Fruit fly (Drosophila melanogaster) whole organism, embryonic: ENCODE results near the gene Rab9.

Experiments used
- Atf6 ChIP-seq: fragments of 200-800 bp; sonication (Bioruptor generic); IDR thresholded peaks from 2 replicates; pipeline ENCODE4 v1.3.6; 2022; ENCODE audit warnings: missing biosample characterization, missing genetic modification characterization
- CG10209 ChIP-seq: fragments of 200-800 bp; sonication (Bioruptor generic); optimal IDR thresholded peaks from 3 replicates; lab custom pipeline; 2017; ENCODE audit warnings: missing biosample characterization, mild to moderate bottlenecking, missing genetic modification characterization, missing genetic modification reagents
- CG10267 ChIP-seq: fragments of 200-800 bp; sonication (Bioruptor generic); optimal IDR thresholded peaks from 2 replicates; lab custom pipeline; 2018; ENCODE audit warnings: missing biosample characterization, mild to moderate bottlenecking, missing genetic modification characterization, moderate library complexity
- CG11504 ChIP-seq: fragments of 200-800 bp; sonication (Bioruptor generic); optimal IDR thresholded peaks from 3 replicates; lab custom pipeline; 2019; ENCODE audit warnings: missing biosample characterization, mild to moderate bottlenecking, missing genetic modification characterization, moderate library complexity
- CG12299 ChIP-seq: fragments of 200-800 bp; sonication (Bioruptor generic); optimal IDR thresholded peaks from 2 replicates; lab custom pipeline; 2018; ENCODE audit warnings: missing biosample characterization, mild to moderate bottlenecking, missing genetic modification characterization
- CG12744 ChIP-seq: fragments of 200-800 bp; sonication (Bioruptor generic); optimal IDR thresholded peaks from 2 replicates; lab custom pipeline; 2016; ENCODE audit warnings: missing biosample characterization, missing genetic modification characterization
- CG13775 ChIP-seq: fragments of 200-800 bp; sonication (Bioruptor generic); optimal IDR thresholded peaks from 3 replicates; lab custom pipeline; 2017; ENCODE audit warnings: missing biosample characterization, mild to moderate bottlenecking, missing genetic modification characterization
- CG13894 ChIP-seq: fragments of 200-800 bp; sonication (Bioruptor generic); optimal IDR thresholded peaks from 3 replicates; lab custom pipeline; 2018; ENCODE audit warnings: missing biosample characterization, mild to moderate bottlenecking, missing genetic modification characterization, moderate library complexity
- CG16813 ChIP-seq: fragments of 200-800 bp; sonication (Bioruptor generic); IDR thresholded peaks from 3 replicates; pipeline ENCODE4 v1.3.6; 2022; ENCODE audit warnings: missing biosample characterization, missing genetic modification characterization; ENCODE audit not compliant: partially characterized antibody
- CG16815 ChIP-seq: fragments of 200-800 bp; sonication (Bioruptor generic); optimal IDR thresholded peaks from 3 replicates; lab custom pipeline; 2017; ENCODE audit warnings: missing biosample characterization, mild to moderate bottlenecking, missing genetic modification characterization
- CG1832 ChIP-seq: fragments of 200-800 bp; sonication (Bioruptor generic); optimal IDR thresholded peaks from 2 replicates; lab custom pipeline; 2017; ENCODE audit warnings: missing biosample characterization, mild to moderate bottlenecking, missing genetic modification characterization, inconsistent platforms
- CG2889 ChIP-seq: fragments of 200-800 bp; sonication (Bioruptor generic); IDR thresholded peaks from 3 replicates; pipeline ENCODE4 v1.3.6; 2022; ENCODE audit warnings: missing biosample characterization, missing genetic modification characterization
- CG31224 ChIP-seq: fragments of 200-800 bp; sonication (Bioruptor generic); IDR thresholded peaks from 2 replicates; pipeline ENCODE4 v1.3.6; 2022; ENCODE audit warnings: missing biosample characterization, missing genetic modification characterization
- CG31441 ChIP-seq: fragments of 200-800 bp; sonication (Bioruptor generic); IDR thresholded peaks from 2 replicates; pipeline ENCODE4 v1.3.6; 2022; ENCODE audit warnings: missing biosample characterization, missing genetic modification characterization
- CG3163 ChIP-seq: fragments of 200-800 bp; sonication (Bioruptor generic); optimal IDR thresholded peaks from 3 replicates; lab custom pipeline; 2016; ENCODE audit warnings: missing biosample characterization, missing genetic modification characterization
- CG32532 ChIP-seq: fragments of 200-800 bp; sonication (Bioruptor generic); IDR thresholded peaks from 2 replicates; pipeline ENCODE4 v1.3.6; 2022; ENCODE audit warnings: missing biosample characterization, missing genetic modification characterization
- CG33557 ChIP-seq: fragments of 200-800 bp; sonication (Bioruptor generic); optimal IDR thresholded peaks from 2 replicates; lab custom pipeline; 2019; ENCODE audit warnings: missing biosample characterization, mild to moderate bottlenecking, missing genetic modification characterization, moderate library complexity
- CG4424 ChIP-seq: fragments of 200-800 bp; sonication (Bioruptor generic); optimal IDR thresholded peaks from 3 replicates; lab custom pipeline; 2016; ENCODE audit warnings: missing biosample characterization, missing genetic modification characterization
- CG8924 ChIP-seq: fragments of 200-800 bp; optimal IDR thresholded peaks from 3 replicates; lab custom pipeline; 2019; ENCODE audit warnings: missing biosample characterization, mild to moderate bottlenecking, missing genetic modification characterization, moderate library complexity
- CG9797 ChIP-seq: fragments of 200-800 bp; sonication (Bioruptor generic); optimal IDR thresholded peaks from 3 replicates; lab custom pipeline; 2018; ENCODE audit warnings: missing biosample characterization, mild to moderate bottlenecking, missing genetic modification characterization
- Dref ChIP-seq: fragments of 200-800 bp; sonication (Bioruptor generic); IDR thresholded peaks from 2 replicates; pipeline ENCODE4 v1.3.6; 2022; ENCODE audit warnings: missing biosample characterization, missing genetic modification characterization
- Gug ChIP-seq: fragments of 200-800 bp; sonication (Bioruptor generic); IDR thresholded peaks from 4 replicates; pipeline ENCODE4 v1.3.6; 2022; ENCODE audit warnings: missing biosample characterization, missing genetic modification characterization
- HLH4C ChIP-seq: fragments of 200-800 bp; sonication (Bioruptor generic); IDR thresholded peaks from 3 replicates; pipeline ENCODE4 v1.3.6; 2022; ENCODE audit warnings: missing biosample characterization, missing genetic modification characterization; ENCODE audit not compliant: partially characterized antibody
- Hr78 ChIP-seq, 2 experiments: fragments of 200-800 bp in 1 of 2; fragments of >200 bp in 1 of 2; sonication (Bioruptor generic) in 1 of 2; optimal IDR thresholded peaks; 2 replicates each; lab custom pipeline; 2017 to 2019; ENCODE audit warnings: missing biosample characterization in 2 of 2, missing genetic modification characterization in 2 of 2, mild to moderate bottlenecking in 1 of 2, moderate library complexity in 1 of 2
- Hsf ChIP-seq: fragments of 200-800 bp; sonication (Bioruptor generic); optimal IDR thresholded peaks from 3 replicates; lab custom pipeline; 2016; ENCODE audit warnings: missing biosample characterization, missing genetic modification characterization
- MTF-1 ChIP-seq: fragments of 200-800 bp; sonication (Bioruptor generic); optimal IDR thresholded peaks from 2 replicates; lab custom pipeline; 2018; ENCODE audit warnings: missing biosample characterization, mild to moderate bottlenecking, missing genetic modification characterization, borderline replicate concordance
- Med ChIP-seq: fragments of 200-800 bp; sonication (Bioruptor generic); peaks from one replicate; lab custom pipeline; 2016; ENCODE audit warnings: missing biosample characterization, missing genetic modification characterization, mild to moderate bottlenecking, inconsistent platforms, moderate library complexity
- Pdp1 ChIP-seq, 2 experiments: fragments of 200-800 bp; sonication (Bioruptor generic); optimal IDR thresholded peaks; 3 replicates each; lab custom pipeline; 2016; ENCODE audit warnings: missing biosample characterization in 2 of 2, missing genetic modification characterization in 2 of 2, mild to moderate bottlenecking in 1 of 2, moderate library complexity in 1 of 2
- Sry-β ChIP-seq: fragments of 200-800 bp; sonication (Bioruptor generic); optimal IDR thresholded peaks from 2 replicates; lab custom pipeline; 2018; ENCODE audit warnings: missing biosample characterization, mild to moderate bottlenecking, missing genetic modification characterization, moderate library complexity
- Tbp ChIP-seq: fragments of >200 bp; optimal IDR thresholded peaks from 2 replicates; lab custom pipeline; 2018; ENCODE audit warnings: missing biosample characterization, missing genetic modification characterization
- amos ChIP-seq: fragments of 200-800 bp; sonication (Bioruptor generic); IDR thresholded peaks from 2 replicates; pipeline ENCODE4 v1.3.6; 2022; ENCODE audit warnings: missing biosample characterization, missing genetic modification characterization; ENCODE audit not compliant: partially characterized antibody
- cad ChIP-seq: fragments of >200 bp; optimal IDR thresholded peaks from 2 replicates; lab custom pipeline; 2017; ENCODE audit warnings: missing biosample characterization, missing genetic modification characterization
- cas ChIP-seq: fragments of 200-800 bp; sonication (Bioruptor generic); IDR thresholded peaks from 2 replicates; pipeline ENCODE4 v1.3.6; 2022; ENCODE audit warnings: missing biosample characterization, missing genetic modification characterization
- hth ChIP-seq: fragments of >200 bp; optimal IDR thresholded peaks from 2 replicates; lab custom pipeline; 2017; ENCODE audit warnings: inconsistent platforms
- insv ChIP-seq, 2 experiments: fragments of 200-800 bp; sonication (Bioruptor generic); optimal IDR thresholded peaks; 3 replicates each; lab custom pipeline; 2016 to 2018; ENCODE audit warnings: missing biosample characterization in 2 of 2, missing genetic modification characterization in 2 of 2
- lbe ChIP-seq: fragments of 200-800 bp; sonication (Bioruptor generic); optimal IDR thresholded peaks from 2 replicates; lab custom pipeline; 2016; ENCODE audit warnings: missing biosample characterization, mild to moderate bottlenecking, missing genetic modification characterization
- nerfin-2 ChIP-seq: fragments of 200-800 bp; sonication (Bioruptor generic); IDR thresholded peaks from 2 replicates; pipeline ENCODE4 v1.3.6; 2022; ENCODE audit warnings: missing biosample characterization, missing genetic modification characterization; ENCODE audit not compliant: partially characterized antibody
- onecut ChIP-seq: fragments of 200-800 bp; sonication (Bioruptor generic); IDR thresholded peaks from 2 replicates; pipeline ENCODE4 v1.3.6; 2022; ENCODE audit warnings: missing biosample characterization, missing genetic modification characterization
- otp ChIP-seq: fragments of 200-800 bp; sonication (Bioruptor generic); IDR thresholded peaks from 3 replicates; pipeline ENCODE4, ENCODE4 v1.3.6; 2022; ENCODE audit warnings: missing biosample characterization, missing genetic modification characterization
- p53 ChIP-seq: fragments of 200-800 bp; sonication (Bioruptor generic); optimal IDR thresholded peaks from 2 replicates; lab custom pipeline; 2016; ENCODE audit warnings: missing biosample characterization, missing genetic modification characterization
- sd ChIP-seq: fragments of 200-800 bp; sonication (Bioruptor generic); optimal IDR thresholded peaks from 3 replicates; lab custom pipeline; 2018; ENCODE audit warnings: missing biosample characterization, mild to moderate bottlenecking, missing genetic modification characterization, moderate library complexity
- so ChIP-seq: fragments of 200-800 bp; sonication (Bioruptor generic); IDR thresholded peaks from 3 replicates; pipeline ENCODE4 v1.3.6; 2022; ENCODE audit warnings: missing biosample characterization, missing genetic modification characterization
- sqz ChIP-seq: fragments of 200-800 bp; sonication (Bioruptor generic); optimal IDR thresholded peaks from 3 replicates; lab custom pipeline; 2018; ENCODE audit warnings: missing biosample characterization, mild to moderate bottlenecking, missing genetic modification characterization
- sug ChIP-seq: fragments of 200-800 bp; optimal IDR thresholded peaks from 2 replicates; lab custom pipeline; 2019; ENCODE audit warnings: missing biosample characterization, mild to moderate bottlenecking, missing genetic modification characterization, moderate library complexity
- tgo ChIP-seq: fragments of 200-800 bp; sonication (Bioruptor generic); IDR thresholded peaks from 3 replicates; pipeline ENCODE4 v1.3.6; 2022; ENCODE audit warnings: missing biosample characterization, missing genetic modification characterization
- ttk ChIP-seq: fragments of 200-800 bp; sonication (Bioruptor generic); IDR thresholded peaks from 2 replicates; pipeline ENCODE4 v2.1.2; 2022; ENCODE audit warnings: missing biosample characterization, missing genetic modification characterization
- zfh1 ChIP-seq: fragments of 200-800 bp; sonication (Bioruptor generic); IDR thresholded peaks from 3 replicates; pipeline ENCODE4 v1.3.6; 2022; ENCODE audit warnings: missing biosample characterization, missing genetic modification characterization

Gene Rab9

DNA sequence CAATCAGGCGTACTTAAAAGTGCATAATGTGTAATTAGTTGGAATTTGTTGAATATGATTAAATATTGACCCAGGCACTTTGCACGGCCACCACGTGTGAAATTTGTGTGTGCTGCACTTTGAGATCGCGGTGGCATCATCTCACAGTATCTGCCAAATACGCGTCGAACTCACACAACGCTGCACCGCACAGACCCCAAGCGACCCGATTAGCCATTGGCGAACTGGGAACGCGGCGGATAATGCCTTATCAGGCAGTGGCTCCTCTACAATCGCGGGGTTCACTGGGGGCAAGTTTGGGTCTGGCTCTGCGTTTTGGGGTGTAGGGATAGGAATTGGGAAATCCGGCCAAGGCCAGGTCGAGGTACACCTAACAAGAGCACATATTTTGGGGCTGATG, 22.8 kb downstream of the Rab9 start:
- TF ChIP-seq sug (peak; percentile 6), CG9797 (no peak), Med (GFP tag; lab: Kevin White, UChicago) (peak; percentile 1), nerfin-2 (GFP tag; lab: Robert Waterston, UW) (0 out of 2 replicates have a peak, but pooled peaks have one; percentile 23), Hr78 (GFP tag; optimal IDR thresholded peaks at IDR 0.05; lab: Kevin White, UChicago) (peak in 1 of 2 experiments; percentile 69), CG8924 (no peak)

DNA sequence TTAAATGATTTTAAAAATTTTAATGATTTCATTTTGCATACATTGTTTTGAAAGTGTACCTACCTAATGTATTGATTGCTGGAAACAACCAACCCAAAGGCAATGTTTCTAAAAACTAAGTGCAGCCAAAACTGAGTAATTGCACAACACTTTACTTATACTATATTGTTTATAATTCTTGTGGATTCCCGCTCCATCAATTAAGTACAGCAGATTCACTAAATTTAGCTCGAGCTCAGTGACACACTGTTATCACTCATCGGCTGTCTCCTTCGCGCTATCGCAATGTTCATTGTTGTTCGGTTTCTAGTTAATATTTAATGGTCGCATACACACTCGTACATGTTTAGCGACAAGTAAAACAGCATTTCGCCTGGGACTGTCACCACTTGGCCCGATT, 23.3 kb downstream of the Rab9 start:
- TF ChIP-seq otp (GFP tag; lab: Robert Waterston, UW) (no peak), Pdp1 (GFP tag; optimal IDR thresholded peaks at IDR 0.05; lab: Kevin White, UChicago) (peak in 1 of 2 experiments; percentile 6), HLH4C (no peak)

DNA sequence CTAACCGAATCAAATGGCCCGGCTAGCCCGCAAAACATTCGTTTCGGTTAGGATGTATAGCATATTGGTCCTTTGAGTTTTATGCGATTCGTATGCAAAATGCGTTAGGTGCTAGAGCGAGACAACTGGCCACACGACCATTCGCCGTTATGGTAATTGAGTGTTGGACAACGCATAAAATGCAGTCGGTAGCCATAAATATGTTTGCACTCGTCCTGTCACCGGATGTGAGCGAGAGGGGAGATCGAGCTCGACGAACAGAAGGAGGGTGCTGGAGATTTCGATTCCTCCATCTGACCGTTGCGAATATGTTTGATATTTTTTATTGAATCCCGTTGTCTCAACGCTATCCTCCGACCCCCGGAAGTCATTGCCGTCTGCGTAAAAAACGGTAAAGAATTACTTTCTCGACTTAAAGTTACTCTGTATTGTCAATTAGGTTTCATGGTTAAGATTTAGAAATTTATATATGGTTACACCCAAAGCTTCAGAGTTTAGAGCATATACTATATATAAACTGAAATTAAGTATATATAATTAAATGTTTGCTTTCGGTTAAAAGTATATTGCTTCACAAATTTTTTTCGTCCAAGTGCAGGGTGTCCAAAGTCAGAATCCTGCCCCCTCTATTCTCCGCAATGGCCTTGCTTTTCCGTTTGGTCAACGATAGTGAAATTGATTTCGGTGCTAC, 25.7 kb downstream of the Rab9 start:
- TF ChIP-seq cad (GFP tag; lab: Kevin White, UChicago) = peak; percentile 24
- TF ChIP-seq CG13894 (tag; lab: Kevin White, UChicago) = no peak
- no peak for TF ChIP-seq Sry-β
- TF ChIP-seq hth (lab: Kevin White, UChicago) = no peak
- TF ChIP-seq Atf6 (GFP tag; lab: Robert Waterston, UW) = no peak
- TF ChIP-seq CG12299 (tag; lab: Kevin White, UChicago) = no peak
- no peak for TF ChIP-seq CG12744 (GFP tag; lab: Kevin White, UChicago)
- TF ChIP-seq CG32532 (GFP tag; lab: Robert Waterston, UW) = no peak
- TF ChIP-seq ttk (GFP tag; lab: Robert Waterston, UW) = no peak
- TF ChIP-seq CG10209 (GFP tag; lab: Kevin White, UChicago) = no peak
- TF ChIP-seq CG31224 (GFP tag; lab: Robert Waterston, UW) = no peak
- no peak for TF ChIP-seq Hsf (GFP tag; lab: Kevin White, UChicago)
- peak; percentile 18 for TF ChIP-seq CG1832 (GFP tag; lab: Kevin White, UChicago)
- TF ChIP-seq CG31441 (GFP tag; lab: Robert Waterston, UW) = no peak
- no peak for TF ChIP-seq MTF-1 (GFP tag; lab: Kevin White, UChicago)
- TF ChIP-seq lbe (GFP tag; lab: Kevin White, UChicago) = no peak
- no peak for TF ChIP-seq Dref
- peak; percentile 61 for TF ChIP-seq CG10267
- no peak for TF ChIP-seq amos (GFP tag; lab: Robert Waterston, UW)
- TF ChIP-seq Gug = no peak
- TF ChIP-seq CG33557 (GFP tag; lab: Kevin White, UChicago) = no peak
- no peak for TF ChIP-seq tgo
- TF ChIP-seq CG13775 (GFP tag; lab: Kevin White, UChicago) = no peak
- no peak for TF ChIP-seq cas
- TF ChIP-seq CG16813 (GFP tag; lab: Robert Waterston, UW) = no peak
- TF ChIP-seq CG2889 (GFP tag; lab: Robert Waterston, UW) = no peak
- no peak for TF ChIP-seq CG16815
- no peak for TF ChIP-seq so (GFP tag; lab: Robert Waterston, UW)
- no peak for TF ChIP-seq insv (GFP tag; optimal IDR thresholded peaks at IDR 0.05; lab: Kevin White, UChicago)
- TF ChIP-seq CG3163 = no peak
- no peak for TF ChIP-seq p53
- no peak for TF ChIP-seq CG4424 (GFP tag; lab: Kevin White, UChicago)
- TF ChIP-seq sd (tag; lab: Kevin White, UChicago) = no peak
- TF ChIP-seq CG11504 (tag; lab: Kevin White, UChicago) = peak; percentile 0
- TF ChIP-seq sqz (GFP tag; lab: Kevin White, UChicago) = peak; percentile 9
- 0 out of 3 replicates have a peak, but pooled peaks have one; percentile 23 for TF ChIP-seq zfh1 (GFP tag; lab: Robert Waterston, UW)
- no peak for TF ChIP-seq Tbp (GFP tag; lab: Kevin White, UChicago)
- TF ChIP-seq onecut (GFP tag; lab: Robert Waterston, UW) = no peak
